Fruit fly (Drosophila melanogaster): ENCODE measurements around the gene Gdh.

DNA sequence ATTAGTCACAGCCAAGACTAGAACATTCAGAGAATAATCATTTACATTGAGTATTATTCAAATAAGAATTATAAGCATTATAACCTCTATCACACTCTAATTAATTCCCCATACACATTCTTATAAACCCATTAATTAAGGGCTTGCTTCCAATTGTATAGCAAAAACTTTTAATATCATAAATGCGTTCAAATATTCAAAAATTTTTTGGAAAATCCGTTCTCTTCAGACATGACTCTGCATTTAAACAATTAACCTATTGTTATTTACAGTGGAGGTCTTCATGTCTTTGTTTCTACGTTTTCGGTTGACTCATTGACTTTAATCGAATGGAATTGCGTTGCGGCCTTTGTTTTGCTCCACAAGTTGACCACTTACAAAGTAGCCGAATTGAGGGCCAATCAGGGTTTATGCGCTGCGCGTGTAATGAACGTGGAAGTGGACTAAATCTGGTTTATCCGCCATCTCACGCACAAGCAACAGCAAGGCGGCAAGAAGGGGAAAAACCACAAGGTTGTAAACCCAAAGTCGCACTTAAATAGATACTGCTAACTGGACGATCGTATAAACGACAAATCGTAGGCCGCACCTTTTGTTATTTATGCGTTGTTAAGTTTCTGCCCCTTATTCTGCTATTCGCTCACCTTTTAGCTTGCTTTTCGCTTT is 21.9 kb downstream of the Gdh start:
- TF ChIP-seq h (GFP tag; optimal IDR thresholded peaks at IDR 0.05) (peak; percentile 50), tai (GFP tag; optimal IDR thresholded peaks at IDR 0.05) (no peak), Dfd (GFP tag; optimal IDR thresholded peaks at IDR 0.05) (no peak), ey (GFP tag; optimal IDR thresholded peaks at IDR 0.05) (peak; percentile 51), Myc (optimal IDR thresholded peaks at IDR 0.05) (no peak), br (GFP tag; optimal IDR thresholded peaks at IDR 0.05) (peak; percentile 66), N (GFP tag; optimal IDR thresholded peaks at IDR 0.05) (no peak), usp (GFP tag; optimal IDR thresholded peaks at IDR 0.05) (no peak), woc (GFP tag; optimal IDR thresholded peaks at IDR 0.05) (no peak), HLH106 (tag; optimal IDR thresholded peaks at IDR 0.05) (peak; percentile 55)

Measured in whole organism, wandering third instar larva.